Worm (Caenorhabditis elegans): ENCODE measurements around the gene alh-8.

The alh-8 gene

ce11 chrII:11746782-11747288 is 18.0 kb downstream of the alh-8 start (continued):
- TF ChIP-seq mep-1 (tag; optimal IDR thresholded peaks at IDR 0.05) (no peak), ceh-88 (GFP tag; IDR thresholded peaks at IDR 0.05) (no peak), lin-39 (tag; optimal IDR thresholded peaks at IDR 0.05) (no peak), hlh-4 (tag; optimal IDR thresholded peaks at IDR 0.05) (no peak), ceh-82 (tag; optimal IDR thresholded peaks at IDR 0.05) (peak; percentile 42 to 78 (median 70)), nhr-90 (tag; optimal IDR thresholded peaks at IDR 0.05; ENCODE audit: poor library complexity) (no peak), nhr-11 (tag; optimal IDR thresholded peaks at IDR 0.05) (no peak), rnt-1 (tag; optimal IDR thresholded peaks at IDR 0.05) (no peak), efl-3 (GFP tag; optimal IDR thresholded peaks at IDR 0.05) (no peak), egl-13 (tag; optimal IDR thresholded peaks at IDR 0.05) (peak; percentile 69), blmp-1 (tag; optimal IDR thresholded peaks at IDR 0.05) (no peak), sup-37 (GFP tag; optimal IDR thresholded peaks at IDR 0.05) (no peak), nhr-71 (tag; optimal IDR thresholded peaks at IDR 0.05) (peak; percentile 83), lin-13 (GFP tag; optimal IDR thresholded peaks at IDR 0.05) (peak; percentile 64), sox-4 (tag; optimal IDR thresholded peaks at IDR 0.05) (peak; percentile 48), elt-3 (tag; optimal IDR thresholded peaks at IDR 0.05) (no peak), fos-1 (tag; optimal IDR thresholded peaks at IDR 0.05) (peak; percentile 39), snu-23 (GFP tag; optimal IDR thresholded peaks at IDR 0.05) (peak; percentile 69), hpl-2 (GFP tag; optimal IDR thresholded peaks at IDR 0.05) (no peak), irx-1 (tag; optimal IDR thresholded peaks at IDR 0.05) (peak; percentile 46), fkh-10 (GFP tag; optimal IDR thresholded peaks at IDR 0.05) (peak; percentile 71), pag-3 (tag; optimal IDR thresholded peaks at IDR 0.05; ENCODE audit: borderline replicate concordance, insufficient read depth) (no peak), efl-1 (optimal IDR thresholded peaks at IDR 0.05) (peak; percentile 30 to 52), efl-1 (GFP tag; optimal IDR thresholded peaks at IDR 0.05 in 1 of 2) (peak in 1 of 2 experiments; percentile 64), ceh-63 (GFP tag; optimal IDR thresholded peaks at IDR 0.05) (no peak), lin-14 (GFP tag; optimal IDR thresholded peaks at IDR 0.05) (peak; percentile 93), lin-15B (tag; optimal IDR thresholded peaks at IDR 0.05) (no peak), nhr-20 (tag; optimal IDR thresholded peaks at IDR 0.05) (peak; percentile 41), nhr-76 (tag; optimal IDR thresholded peaks at IDR 0.05) (no peak), ztf-4 (tag; optimal IDR thresholded peaks at IDR 0.05) (peak; percentile 31), jun-1 (tag; optimal IDR thresholded peaks at IDR 0.05) (peak; percentile 43), swsn-7 (tag; optimal IDR thresholded peaks at IDR 0.05) (peak; percentile 72), dpl-1 (GFP tag; optimal IDR thresholded peaks at IDR 0.05) (peak in 1 of 3 experiments; percentile 7), nhr-28 (tag; optimal IDR thresholded peaks at IDR 0.05) (no peak), skn-1 (tag; optimal IDR thresholded peaks at IDR 0.05) (peak; percentile 33), tlp-1 (tag; optimal IDR thresholded peaks at IDR 0.05) (no peak), lin-35 (GFP tag; optimal IDR thresholded peaks at IDR 0.05) (peak in 1 of 2 experiments; percentile 41), mab-9 (GFP tag; IDR thresholded peaks at IDR 0.05) (peak; percentile 72), ztf-11 (tag; optimal IDR thresholded peaks at IDR 0.05) (peak in 1 of 2 experiments; percentile 70), pax-3 (tag; optimal IDR thresholded peaks at IDR 0.05) (peak; percentile 74), unc-62 (GFP tag; optimal IDR thresholded peaks at IDR 0.05) (no peak), pqm-1 (tag; optimal IDR thresholded peaks at IDR 0.05) (no peak)

ce11 chrII:11747889-11748288 is 19.0 kb downstream of the alh-8 start:
- no peak for TF ChIP-seq lin-14 (GFP tag; optimal IDR thresholded peaks at IDR 0.05)
- TF ChIP-seq lsy-2 (tag; optimal IDR thresholded peaks at IDR 0.05), result peak; percentile 85 to 94
- TF ChIP-seq F16B12.6 (tag; optimal IDR thresholded peaks at IDR 0.05), result peak; percentile 77
- no peak for TF ChIP-seq nhr-77 (tag; optimal IDR thresholded peaks at IDR 0.05)
- TF ChIP-seq mdl-1 (tag; optimal IDR thresholded peaks at IDR 0.05), result no peak
- TF ChIP-seq mep-1 (tag; optimal IDR thresholded peaks at IDR 0.05), result peak; percentile 29
